Worm (Caenorhabditis elegans) whole organism, L3 larva: ENCODE data around the gene srg-5.
"Not testable (repeated sequence)": the region's sequence is repeated elsewhere in the genome, so short reads cannot be mapped to it uniquely, and the experiment has no call there.

Experiments
- R02D3.7 ChIP-seq: fragments of 150-350 bp; optimal IDR thresholded peaks from 2 replicates; lab custom pipeline; 2014; ENCODE audit warnings: missing biosample characterization, missing genetic modification characterization
- ZK546.5 ChIP-seq: sonication (generic microtip); optimal IDR thresholded peaks from 2 replicates; lab custom pipeline; 2017; ENCODE audit warnings: missing biosample characterization, missing genetic modification characterization
- aly-2 ChIP-seq: fragments of 150-350 bp; optimal IDR thresholded peaks from 2 replicates; lab custom pipeline; 2014; ENCODE audit warnings: missing biosample characterization, missing genetic modification characterization
- ama-1 ChIP-seq: fragments of 150-350 bp; optimal IDR thresholded peaks from 2 replicates; lab custom pipeline; 2018
- ceh-16 ChIP-seq: sonication (generic microtip); optimal IDR thresholded peaks from 2 replicates; lab custom pipeline; 2017; ENCODE audit warnings: missing biosample characterization, missing genetic modification characterization
- nhr-25 ChIP-seq: sonication (generic microtip); optimal IDR thresholded peaks from 2 replicates; lab custom pipeline; 2017; ENCODE audit warnings: missing biosample characterization, missing genetic modification characterization
- unc-62 ChIP-seq: fragments of 150-350 bp; sonication (generic microtip); optimal IDR thresholded peaks from 4 replicates; lab custom pipeline; 2014; ENCODE audit warnings: missing biosample characterization, missing genetic modification reagents, missing genetic modification characterization
- ztf-11 ChIP-seq: fragments of 150-350 bp; optimal IDR thresholded peaks from 2 replicates; lab custom pipeline; 2014; ENCODE audit warnings: missing biosample characterization, missing genetic modification characterization
- ztf-4 ChIP-seq: fragments of 150-350 bp; optimal IDR thresholded peaks from 2 replicates; lab custom pipeline; 2014; ENCODE audit warnings: missing biosample characterization, missing genetic modification characterization

ce11 chrIII:6301685-6302084 lies 37.3 kb upstream of the srg-5 start:
- not testable (repeated sequence) for TF ChIP-seq ztf-11; nhr-25 (tag; lab: Kevin White, UChicago); ceh-16 (tag; lab: Kevin White, UChicago); ztf-4; R02D3.7; unc-62 (GFP tag; lab: Kevin White, UChicago); ama-1; ZK546.5 (tag; lab: Kevin White, UChicago); aly-2 (tag; lab: Kevin White, UChicago)
